Fruit fly (Drosophila melanogaster): ENCODE data around the gene Cpr67B.

Cpr67B gene

DNA sequence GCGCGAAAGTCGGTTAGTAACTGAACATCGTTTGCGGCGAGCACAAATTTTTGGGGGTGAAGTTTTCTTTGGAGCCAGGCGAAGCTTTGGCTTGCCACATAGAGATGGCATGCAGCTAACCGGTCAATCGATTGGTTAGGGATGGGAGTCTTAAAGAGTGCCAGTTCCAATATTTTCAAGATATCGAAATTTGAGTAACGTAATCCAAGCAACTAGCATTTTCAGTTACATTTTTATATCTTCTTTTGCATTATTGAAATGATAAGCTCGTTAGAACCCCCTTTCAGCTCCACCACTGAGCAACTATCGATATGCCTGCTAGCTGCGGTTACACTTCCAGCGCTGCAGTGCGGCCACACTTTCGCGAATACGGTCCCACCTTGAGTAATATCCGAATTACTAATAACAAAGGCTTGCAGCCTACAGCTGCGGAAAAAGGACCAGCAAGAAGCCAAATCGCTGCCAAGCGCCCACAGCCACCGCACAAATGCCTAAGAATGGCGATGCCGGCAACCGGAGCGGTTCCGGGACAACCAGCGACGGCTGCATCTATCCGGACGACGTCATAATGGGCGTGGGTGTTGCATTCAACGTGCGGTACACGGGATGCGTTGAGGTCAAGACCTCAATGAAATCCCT lies 22.2 kb downstream of the Cpr67B start, which contains the start of the genes Atat and Shc (continued):
- TF ChIP-seq Sox100B (GFP tag; optimal IDR thresholded peaks at IDR 0.05) (peak; percentile 90), sr (GFP tag; IDR thresholded peaks at IDR 0.05) (peak; percentile 95), MBD-R2 (GFP tag; IDR thresholded peaks at IDR 0.05) (peak; percentile 100), nom (GFP tag; optimal IDR thresholded peaks at IDR 0.05) (peak; percentile 78), CG42726 (GFP tag; IDR thresholded peaks at IDR 0.05; ENCODE audit: partially characterized antibody) (0 out of 2 replicates have a peak, but pooled peaks have one; percentile 65), so (GFP tag; IDR thresholded peaks at IDR 0.05) (peak; percentile 98), vfl (GFP tag; optimal IDR thresholded peaks at IDR 0.05) (peak; percentile 99), CG12071 (GFP tag; optimal IDR thresholded peaks at IDR 0.05) (peak; percentile 97), maf-S (GFP tag; optimal IDR thresholded peaks at IDR 0.05) (peak; percentile 99), Kr (GFP tag; optimal IDR thresholded peaks at IDR 0.05) (no peak), CG10321 (GFP tag; IDR thresholded peaks at IDR 0.05) (peak; percentile 87), Hand (GFP tag; optimal IDR thresholded peaks at IDR 0.05) (peak; percentile 93), wdn (GFP tag; IDR thresholded peaks at IDR 0.05) (peak; percentile 99), E2f1 (GFP tag; IDR thresholded peaks at IDR 0.05) (peak; percentile 99), chif (GFP tag; optimal IDR thresholded peaks at IDR 0.05) (peak; percentile 99 to 100), CG33213 (GFP tag; optimal IDR thresholded peaks at IDR 0.05) (peak; percentile 99), her (GFP tag; optimal IDR thresholded peaks at IDR 0.05) (peak; percentile 97), br (optimal IDR thresholded peaks at IDR 0.05) (no peak), nau (GFP tag; optimal IDR thresholded peaks at IDR 0.05) (peak; percentile 95), hb (GFP tag; IDR thresholded peaks at IDR 0.05; ENCODE audit: partially characterized antibody) (peak; percentile 86), usp (GFP tag; optimal IDR thresholded peaks at IDR 0.05) (no peak), schlank (tag; optimal IDR thresholded peaks at IDR 0.05) (peak; percentile 98), CG1603 (tag; optimal IDR thresholded peaks at IDR 0.05) (peak; percentile 98), CTCF (GFP tag; optimal IDR thresholded peaks at IDR 0.05) (peak; percentile 62), CG3838 (GFP tag; optimal IDR thresholded peaks at IDR 0.05) (peak; percentile 97), CG43689 (GFP tag; IDR thresholded peaks at IDR 0.05) (peak; percentile 98), dmrt11E (tag; optimal IDR thresholded peaks at IDR 0.05) (peak; percentile 98), abd-A (tag; optimal IDR thresholded peaks at IDR 0.05) (peak; percentile 85), CG13287 (GFP tag; IDR thresholded peaks at IDR 0.05; ENCODE audit: partially characterized antibody) (peak; percentile 94), BEAF-32 (GFP tag; optimal IDR thresholded peaks at IDR 0.05) (peak; percentile 99), CG14710 (tag; optimal IDR thresholded peaks at IDR 0.05) (peak; percentile 97), CG7357 (GFP tag; IDR thresholded peaks at IDR 0.05) (peak; percentile 98), pb (GFP tag; optimal IDR thresholded peaks at IDR 0.05) (peak; percentile 99), amos (GFP tag; IDR thresholded peaks at IDR 0.05; ENCODE audit: partially characterized antibody) (peak; percentile 88), CG17829 (tag; optimal IDR thresholded peaks at IDR 0.05) (peak; percentile 98), Pdp1 (GFP tag; optimal IDR thresholded peaks at IDR 0.05) (peak; percentile 99 to 100), CG12299 (tag; optimal IDR thresholded peaks at IDR 0.05) (peak; percentile 95), CG30403 (GFP tag; optimal IDR thresholded peaks at IDR 0.05) (peak; percentile 100), zfh1 (GFP tag; IDR thresholded peaks at IDR 0.05) (peak; percentile 100), Ets97D (GFP tag; optimal IDR thresholded peaks at IDR 0.05) (peak; percentile 97)
